Worm (Caenorhabditis elegans) whole organism, L2 larva: Measurements from ENCODE around the gene T16G12.10.
"Not testable (repeated sequence)": the region's sequence is repeated elsewhere in the genome, so short reads cannot be mapped to it uniquely, and the experiment has no call there.

ENCODE experiments used
- C34F6.9 ChIP-seq: fragments of 150-350 bp; optimal IDR thresholded peaks from 2 replicates; lab custom pipeline; 2014; ENCODE audit warnings: missing biosample characterization, missing genetic modification characterization
- R02D3.7 ChIP-seq: fragments of 150-350 bp; optimal IDR thresholded peaks from 2 replicates; lab custom pipeline; 2014; ENCODE audit warnings: missing biosample characterization, missing genetic modification characterization
- Y55F3AM.14 ChIP-seq: fragments of 200-800 bp; sonication (Bioruptor generic); optimal IDR thresholded peaks from 2 replicates; lab custom pipeline; 2018; ENCODE audit warnings: mild to moderate bottlenecking, missing genetic modification characterization, missing compliant biosample characterization
- ZK546.5 ChIP-seq: sonication (generic microtip); optimal IDR thresholded peaks from 2 replicates; lab custom pipeline; 2017; ENCODE audit warnings: missing biosample characterization, missing genetic modification characterization
- alr-1 ChIP-seq: fragments of 150-350 bp; optimal IDR thresholded peaks from 2 replicates; lab custom pipeline; 2014; ENCODE audit warnings: missing biosample characterization, missing genetic modification characterization
- aly-2 ChIP-seq: fragments of 150-350 bp; optimal IDR thresholded peaks from 2 replicates; lab custom pipeline; 2014; ENCODE audit warnings: missing biosample characterization, missing genetic modification characterization
- ama-1 ChIP-seq: fragments of 150-350 bp; optimal IDR thresholded peaks from 2 replicates; lab custom pipeline; 2018; ENCODE audit warnings: inconsistent platforms
- ceh-16 ChIP-seq: fragments of 150-350 bp; optimal IDR thresholded peaks from 2 replicates; lab custom pipeline; 2014; ENCODE audit warnings: missing biosample characterization, missing genetic modification characterization
- ceh-82 ChIP-seq: fragments of 150-350 bp; optimal IDR thresholded peaks from 2 replicates; lab custom pipeline; 2014; ENCODE audit warnings: missing biosample characterization, missing genetic modification characterization
- crh-2 ChIP-seq: sonication (generic microtip); optimal IDR thresholded peaks from 2 replicates; lab custom pipeline; 2017; ENCODE audit warnings: missing biosample characterization, missing genetic modification characterization
- gmeb-1 ChIP-seq: fragments of 150-350 bp; optimal IDR thresholded peaks from 2 replicates; lab custom pipeline; 2014; ENCODE audit warnings: missing biosample characterization, missing genetic modification characterization
- lin-11 ChIP-seq: fragments of 150-350 bp; sonication (generic microtip); optimal IDR thresholded peaks from 2 replicates; lab custom pipeline; 2014; ENCODE audit warnings: missing biosample characterization, missing genetic modification characterization, inconsistent platforms, mixed read lengths
- lsy-2 ChIP-seq, 2 experiments: fragments of 150-350 bp in 1 of 2; sonication (generic microtip) in 1 of 2; optimal IDR thresholded peaks; 2 replicates each; lab custom pipeline; 2014 to 2017; ENCODE audit warnings: missing biosample characterization in 2 of 2, missing genetic modification characterization in 2 of 2
- mdl-1 ChIP-seq, 2 experiments: fragments of 150-350 bp in 1 of 2; sonication (generic microtip) in 1 of 2; optimal IDR thresholded peaks; 2 replicates each; lab custom pipeline; 2017; ENCODE audit warnings: missing biosample characterization in 2 of 2, missing genetic modification characterization in 2 of 2
- nhr-10 ChIP-seq: sonication (generic microtip); optimal IDR thresholded peaks from 2 replicates; lab custom pipeline; 2017; ENCODE audit warnings: missing biosample characterization, missing genetic modification characterization
- nhr-11 ChIP-seq: fragments of 150-350 bp; optimal IDR thresholded peaks from 2 replicates; lab custom pipeline; 2014; ENCODE audit warnings: missing biosample characterization, missing genetic modification characterization
- nhr-12 ChIP-seq: fragments of 150-350 bp; optimal IDR thresholded peaks from 2 replicates; lab custom pipeline; 2014; ENCODE audit warnings: missing biosample characterization, missing genetic modification characterization
- nhr-129 ChIP-seq: fragments of 150-350 bp; optimal IDR thresholded peaks from 2 replicates; lab custom pipeline; 2014; ENCODE audit warnings: missing biosample characterization, missing genetic modification characterization
- nhr-21 ChIP-seq: fragments of 150-350 bp; optimal IDR thresholded peaks from 2 replicates; lab custom pipeline; 2014; ENCODE audit warnings: missing biosample characterization, missing genetic modification characterization
- nhr-237 ChIP-seq: fragments of 150-350 bp; optimal IDR thresholded peaks from 2 replicates; lab custom pipeline; 2014; ENCODE audit warnings: missing biosample characterization, missing genetic modification characterization
- nhr-25 ChIP-seq: fragments of 150-350 bp; sonication (generic microtip); optimal IDR thresholded peaks from 3 replicates; lab custom pipeline; 2014; ENCODE audit warnings: missing biosample characterization, missing genetic modification characterization
- nhr-6 ChIP-seq: fragments of 150-350 bp; optimal IDR thresholded peaks from 2 replicates; lab custom pipeline; 2014; ENCODE audit warnings: missing biosample characterization, missing genetic modification characterization
- nhr-77 ChIP-seq: fragments of 150-350 bp; optimal IDR thresholded peaks from 2 replicates; lab custom pipeline; 2014; ENCODE audit warnings: missing biosample characterization, missing genetic modification characterization
- peb-1 ChIP-seq: fragments of 150-350 bp; optimal IDR thresholded peaks from 2 replicates; lab custom pipeline; 2014; ENCODE audit warnings: missing biosample characterization, missing genetic modification characterization
- sem-4 ChIP-seq: fragments of 150-350 bp; optimal IDR thresholded peaks from 2 replicates; lab custom pipeline; 2014; ENCODE audit warnings: missing biosample characterization, missing genetic modification reagents, missing genetic modification characterization
- skn-1 ChIP-seq: sonication (generic microtip); optimal IDR thresholded peaks from 2 replicates; lab custom pipeline; 2017; ENCODE audit warnings: missing biosample characterization, missing genetic modification characterization
- sma-3 ChIP-seq: sonication (generic microtip); optimal IDR thresholded peaks from 2 replicates; lab custom pipeline; 2016; ENCODE audit warnings: missing genetic modification reagents, missing genetic modification characterization, missing compliant biosample characterization
- sma-9 ChIP-seq, 2 experiments: fragments of 150-350 bp in 1 of 2; sonication (generic microtip) in 1 of 2; optimal IDR thresholded peaks; 2 replicates each; lab custom pipeline; 2014 to 2016; ENCODE audit warnings: missing genetic modification characterization in 2 of 2, mild to moderate bottlenecking in 1 of 2, missing biosample characterization in 1 of 2, missing compliant biosample characterization in 1 of 2, missing genetic modification reagents in 1 of 2, moderate library complexity in 1 of 2
- snpc-4 ChIP-seq: fragments of 150-350 bp; optimal IDR thresholded peaks from 2 replicates; lab custom pipeline; 2014; ENCODE audit warnings: missing biosample characterization, missing genetic modification characterization
- unc-62 ChIP-seq: fragments of 150-350 bp; optimal IDR thresholded peaks from 2 replicates; lab custom pipeline; 2014; ENCODE audit warnings: missing biosample characterization, missing genetic modification reagents, missing genetic modification characterization
- zag-1 ChIP-seq: fragments of 150-350 bp; optimal IDR thresholded peaks from 2 replicates; lab custom pipeline; 2014; ENCODE audit warnings: missing biosample characterization, missing genetic modification characterization
- ztf-1 ChIP-seq: fragments of 200-800 bp; sonication (Bioruptor generic); conservative IDR thresholded peaks from 2 replicates; pipeline ENCODE4 v1.3.6; 2022; ENCODE audit warnings: missing genetic modification characterization, missing compliant biosample characterization
- ztf-11 ChIP-seq: sonication (generic microtip); optimal IDR thresholded peaks from 2 replicates; lab custom pipeline; 2017; ENCODE audit warnings: missing biosample characterization, missing genetic modification characterization
- ztf-4 ChIP-seq: fragments of 150-350 bp; optimal IDR thresholded peaks from 2 replicates; lab custom pipeline; 2014; ENCODE audit warnings: missing biosample characterization, missing genetic modification characterization

T16G12.10 gene

ce11 chrIII:10060573-10060972, 4.6 kb upstream of the T16G12.10 start, which contains the start of gene T16G12.13:
TSS of gene T16G12.13 (plus strand) at chrIII:10060865.
- TF ChIP-seq ztf-1, result no peak
- TF ChIP-seq sma-3 (GFP tag; lab: Kevin White, UChicago), result no peak
- TF ChIP-seq Y55F3AM.14 (GFP tag; lab: Kevin White, UChicago), result no peak
- no peak for TF ChIP-seq crh-2 (tag; lab: Kevin White, UChicago)
- no peak for TF ChIP-seq peb-1
- no peak for TF ChIP-seq nhr-25 (tag; lab: Kevin White, UChicago)
- no peak for TF ChIP-seq nhr-21 (tag; lab: Kevin White, UChicago)
- no peak for TF ChIP-seq alr-1
- TF ChIP-seq sem-4, result no peak
- TF ChIP-seq nhr-12 (tag; lab: Kevin White, UChicago), result no peak
- no peak for TF ChIP-seq ama-1 (lab: Kevin White, UChicago)
- no peak for TF ChIP-seq lin-11 (tag; lab: Kevin White, UChicago)
- no peak for TF ChIP-seq nhr-6
- TF ChIP-seq ceh-16 (tag; lab: Kevin White, UChicago), result no peak
- TF ChIP-seq skn-1, result no peak
- no peak for TF ChIP-seq snpc-4 (tag; lab: Kevin White, UChicago)
- TF ChIP-seq lsy-2 (tag; optimal IDR thresholded peaks at IDR 0.05; lab: Kevin White, UChicago), result no peak
- TF ChIP-seq mdl-1 (tag; optimal IDR thresholded peaks at IDR 0.05; lab: Kevin White, UChicago), result no peak
- no peak for TF ChIP-seq ceh-82 (tag; lab: Kevin White, UChicago)

- TF ChIP-seq R02D3.7 (tag; lab: Kevin White, UChicago) (no peak), C34F6.9 (tag; lab: Kevin White, UChicago) (no peak), ztf-11 (no peak), ama-1 (lab: Kevin White, UChicago) (no peak), ZK546.5 (tag; lab: Kevin White, UChicago) (no peak), skn-1 (no peak), sma-3 (GFP tag; lab: Kevin White, UChicago) (no peak), ztf-1 (no peak), nhr-11 (tag; lab: Kevin White, UChicago) (no peak), zag-1 (tag; lab: Kevin White, UChicago) (no peak), nhr-6 (no peak), nhr-237 (no peak), aly-2 (no peak), ceh-16 (tag; lab: Kevin White, UChicago) (no peak)
Measured at ce11 chrIII:10059002-10059401, 3.1 kb upstream of the T16G12.10 start, which contains the start of gene T16G12.8. TSS of gene T16G12.8 (plus strand) at chrIII:10059302.

- TF ChIP-seq C34F6.9 (tag; lab: Kevin White, UChicago), result no peak
- TF ChIP-seq gmeb-1 (tag; lab: Kevin White, UChicago), result no peak
- TF ChIP-seq peb-1, result no peak
- no peak for TF ChIP-seq nhr-129 (tag; lab: Kevin White, UChicago)
- TF ChIP-seq nhr-6, result no peak
- TF ChIP-seq ztf-4, result no peak
- no peak for TF ChIP-seq Y55F3AM.14 (GFP tag; lab: Kevin White, UChicago)
- no peak for TF ChIP-seq nhr-237
- TF ChIP-seq ama-1 (lab: Kevin White, UChicago), result no peak
- TF ChIP-seq unc-62, result no peak
- TF ChIP-seq ceh-82 (tag; lab: Kevin White, UChicago), result no peak
- TF ChIP-seq alr-1, result no peak
- no peak for TF ChIP-seq zag-1 (tag; lab: Kevin White, UChicago)
- no peak for TF ChIP-seq snpc-4 (tag; lab: Kevin White, UChicago)
- no peak for TF ChIP-seq aly-2
Measured at ce11 chrIII:10057518-10057917, 1.6 kb upstream of the T16G12.10 start, which contains the start of gene T16G12.4. TSS of gene T16G12.4 (plus strand) at chrIII:10057818.

- TF ChIP-seq sma-9 (GFP tag; optimal IDR thresholded peaks at IDR 0.05; lab: Kevin White, UChicago); sma-9 (tag; optimal IDR thresholded peaks at IDR 0.05; lab: Kevin White, UChicago); nhr-77 (tag; lab: Kevin White, UChicago); ZK546.5 (tag; lab: Kevin White, UChicago): not testable (repeated sequence)
Measured at ce11 chrIII:10053312-10053711, 2.6 kb downstream of the T16G12.10 start, which contains the start of gene T16G12.12. TSS of gene T16G12.12 (plus strand) at chrIII:10053612.

ce11 chrIII:10050321-10050720, 5.6 kb downstream of the T16G12.10 start, which contains the start of gene T16G12.3:
TSS of gene T16G12.3 (plus strand) at chrIII:10050621.
- not testable (repeated sequence) for TF ChIP-seq nhr-10 (tag; lab: Kevin White, UChicago); peb-1; sem-4
